Fruit fly (Drosophila melanogaster) whole organism, embryonic: Measurements from ENCODE around the gene Rpn11.

Source experiments
- ATbp ChIP-seq: fragments of 200-800 bp; sonication (Bioruptor generic); optimal IDR thresholded peaks from 2 replicates; lab custom pipeline; 2017; ENCODE audit warnings: missing biosample characterization, mild to moderate bottlenecking, missing genetic modification characterization, missing genetic modification reagents
- Bgb ChIP-seq: fragments of 200-800 bp; sonication (Bioruptor generic); IDR thresholded peaks from 2 replicates; pipeline ENCODE4 v1.3.6; 2022; ENCODE audit warnings: missing biosample characterization, missing genetic modification characterization; ENCODE audit not compliant: partially characterized antibody
- CG10431 ChIP-seq: fragments of 200-800 bp; sonication (Bioruptor generic); optimal IDR thresholded peaks from 3 replicates; lab custom pipeline; 2018; ENCODE audit warnings: missing biosample characterization, mild to moderate bottlenecking, missing genetic modification characterization
- CG10959 ChIP-seq: fragments of 200-800 bp; sonication (Bioruptor generic); IDR thresholded peaks from 2 replicates; pipeline ENCODE4 v1.3.6; 2022; ENCODE audit warnings: missing biosample characterization, missing genetic modification characterization
- CG11085 ChIP-seq: fragments of 200-800 bp; sonication (Bioruptor generic); IDR thresholded peaks from 2 replicates; pipeline ENCODE4 v1.3.6; 2022; ENCODE audit warnings: missing biosample characterization, missing genetic modification characterization
- CG11247 ChIP-seq: fragments of 200-800 bp; sonication (Bioruptor generic); IDR thresholded peaks from 2 replicates; pipeline ENCODE4 v1.3.6; 2022; ENCODE audit warnings: missing biosample characterization, missing genetic modification characterization
- CG12744 ChIP-seq: fragments of 200-800 bp; sonication (Bioruptor generic); optimal IDR thresholded peaks from 2 replicates; lab custom pipeline; 2016; ENCODE audit warnings: missing biosample characterization, missing genetic modification characterization
- CG15269 ChIP-seq: fragments of 200-800 bp; sonication (Bioruptor generic); optimal IDR thresholded peaks from 2 replicates; lab custom pipeline; 2018; ENCODE audit warnings: missing biosample characterization, mild to moderate bottlenecking, missing genetic modification characterization, moderate library complexity
- CG15479 ChIP-seq: fragments of 200-800 bp; sonication (Bioruptor generic); optimal IDR thresholded peaks from 3 replicates; lab custom pipeline; 2019; ENCODE audit warnings: missing biosample characterization, mild to moderate bottlenecking, missing genetic modification characterization, moderate library complexity
- CG17361 ChIP-seq: fragments of 200-800 bp; sonication (Bioruptor generic); IDR thresholded peaks from 3 replicates; pipeline ENCODE4 v1.3.6; 2022; ENCODE audit warnings: missing biosample characterization, missing genetic modification characterization
- CG17385 ChIP-seq: fragments of 200-800 bp; sonication (Bioruptor generic); optimal IDR thresholded peaks from 3 replicates; lab custom pipeline; 2018; ENCODE audit warnings: missing biosample characterization, mild to moderate bottlenecking, missing genetic modification characterization
- CG18599 ChIP-seq: fragments of 200-800 bp; sonication (Bioruptor generic); optimal IDR thresholded peaks from 3 replicates; lab custom pipeline; 2017; ENCODE audit warnings: missing biosample characterization, missing genetic modification characterization, mild to moderate bottlenecking, moderate library complexity, missing genetic modification reagents
- CG2116 ChIP-seq: fragments of 200-800 bp; sonication (Bioruptor generic); optimal IDR thresholded peaks from 3 replicates; lab custom pipeline; 2018; ENCODE audit warnings: missing biosample characterization, mild to moderate bottlenecking, missing genetic modification characterization
- CG2678 ChIP-seq: fragments of 200-800 bp; sonication (Bioruptor generic); optimal IDR thresholded peaks from 3 replicates; lab custom pipeline; 2019; ENCODE audit warnings: missing biosample characterization, mild to moderate bottlenecking, missing genetic modification characterization, moderate library complexity
- CG31365 ChIP-seq: fragments of 200-800 bp; sonication (Bioruptor generic); optimal IDR thresholded peaks from 2 replicates; lab custom pipeline; 2018; ENCODE audit warnings: missing biosample characterization, mild to moderate bottlenecking, missing genetic modification characterization
- CG34224 ChIP-seq: fragments of 200-800 bp; sonication (Bioruptor generic); IDR thresholded peaks from 3 replicates; pipeline ENCODE4 v1.3.6; 2022; ENCODE audit warnings: missing biosample characterization, missing genetic modification characterization; ENCODE audit not compliant: partially characterized antibody
- CG34376 ChIP-seq: fragments of 200-800 bp; sonication (Bioruptor generic); optimal IDR thresholded peaks from 2 replicates; lab custom pipeline; 2018; ENCODE audit warnings: missing biosample characterization, mild to moderate bottlenecking, missing genetic modification characterization
- CG6689 ChIP-seq: fragments of 200-800 bp; sonication (Bioruptor generic); IDR thresholded peaks from 2 replicates; pipeline ENCODE4 v1.3.6; 2022; ENCODE audit warnings: missing biosample characterization, missing genetic modification characterization
- CG7745 ChIP-seq: fragments of 200-800 bp; sonication (Bioruptor generic); optimal IDR thresholded peaks from 2 replicates; lab custom pipeline; 2018; ENCODE audit warnings: missing biosample characterization, mild to moderate bottlenecking, missing genetic modification characterization, moderate library complexity
- CG7987 ChIP-seq: fragments of 200-800 bp; sonication (Bioruptor generic); optimal IDR thresholded peaks from 2 replicates; lab custom pipeline; 2018; ENCODE audit warnings: missing biosample characterization, mild to moderate bottlenecking, missing genetic modification characterization, moderate library complexity
- CG8089 ChIP-seq: fragments of 200-800 bp; sonication (Bioruptor generic); optimal IDR thresholded peaks from 3 replicates; lab custom pipeline; 2016; ENCODE audit warnings: missing biosample characterization, missing genetic modification characterization
- CG9727 ChIP-seq: fragments of 200-800 bp; sonication (Bioruptor generic); optimal IDR thresholded peaks from 3 replicates; lab custom pipeline; 2017; ENCODE audit warnings: missing biosample characterization, mild to moderate bottlenecking, missing genetic modification characterization
- CrebB ChIP-seq: fragments of 200-800 bp; sonication (Bioruptor generic); optimal IDR thresholded peaks from 3 replicates; lab custom pipeline; 2018; ENCODE audit warnings: missing biosample characterization, mild to moderate bottlenecking, missing genetic modification characterization
- Deaf1 ChIP-seq: fragments of 200-800 bp; optimal IDR thresholded peaks from 3 replicates; lab custom pipeline; 2019; ENCODE audit warnings: missing biosample characterization, mild to moderate bottlenecking, missing genetic modification characterization, moderate library complexity
- HHEX ChIP-seq: fragments of 200-800 bp; sonication (Bioruptor generic); optimal IDR thresholded peaks from 3 replicates; lab custom pipeline; 2017; ENCODE audit warnings: missing biosample characterization, mild to moderate bottlenecking, missing genetic modification characterization, missing genetic modification reagents
- HLHmδ ChIP-seq: fragments of 200-800 bp; sonication (Bioruptor generic); optimal IDR thresholded peaks from 2 replicates; lab custom pipeline; 2018; ENCODE audit warnings: missing biosample characterization, mild to moderate bottlenecking, missing genetic modification characterization, moderate library complexity
- Hr51 ChIP-seq, 2 experiments: fragments of 200-800 bp; sonication (Bioruptor generic); optimal IDR thresholded peaks; 2 replicates in 1 of 2; 3 replicates in 1 of 2; lab custom pipeline; 2016 to 2018; ENCODE audit warnings: missing biosample characterization in 2 of 2, missing genetic modification characterization in 2 of 2, mild to moderate bottlenecking in 1 of 2, moderate library complexity in 1 of 2
- Lim3 ChIP-seq: fragments of 200-800 bp; sonication (Bioruptor generic); IDR thresholded peaks from 2 replicates; pipeline ENCODE4 v1.3.6; 2022; ENCODE audit warnings: missing biosample characterization, missing genetic modification characterization
- MESR4 ChIP-seq: fragments of 200-800 bp; sonication (Bioruptor generic); optimal IDR thresholded peaks from 2 replicates; lab custom pipeline; 2018; ENCODE audit warnings: missing biosample characterization, mild to moderate bottlenecking, missing genetic modification characterization, moderate library complexity
- Meics ChIP-seq: fragments of 200-800 bp; sonication (Bioruptor generic); optimal IDR thresholded peaks from 2 replicates; lab custom pipeline; 2017; ENCODE audit warnings: missing biosample characterization, mild to moderate bottlenecking, missing genetic modification characterization
- Rfx ChIP-seq: fragments of 200-800 bp; sonication (Bioruptor generic); IDR thresholded peaks from 2 replicates; pipeline ENCODE4 v1.3.6; 2022; ENCODE audit warnings: missing biosample characterization, missing genetic modification characterization
- Trl ChIP-seq, 3 experiments: fragments of >200 bp in 2 of 3; fragments of 200-800 bp in 1 of 3; sonication (Bioruptor generic) in 1 of 3; optimal IDR thresholded peaks; 2 replicates in 1 of 3; 3 replicates in 2 of 3; lab custom pipeline; 2016 to 2017; ENCODE audit warnings: missing biosample characterization in 1 of 3, missing genetic modification characterization in 1 of 3
- az2 ChIP-seq: fragments of 200-800 bp; sonication (Bioruptor generic); optimal IDR thresholded peaks from 3 replicates; lab custom pipeline; 2016; ENCODE audit warnings: missing biosample characterization, missing genetic modification characterization
- dmrt99B ChIP-seq: fragments of 200-800 bp; sonication (Bioruptor generic); optimal IDR thresholded peaks from 2 replicates; lab custom pipeline; 2018; ENCODE audit warnings: missing biosample characterization, mild to moderate bottlenecking, missing genetic modification characterization, moderate library complexity
- fd102C ChIP-seq: fragments of 200-800 bp; sonication (Bioruptor generic); optimal IDR thresholded peaks from 2 replicates; lab custom pipeline; 2018; ENCODE audit warnings: missing biosample characterization, mild to moderate bottlenecking, missing genetic modification characterization, moderate library complexity
- kni ChIP-seq: fragments of 200-800 bp; sonication (Bioruptor generic); optimal IDR thresholded peaks from 3 replicates; lab custom pipeline; 2017; ENCODE audit warnings: mild to moderate bottlenecking, missing biosample characterization, missing genetic modification reagents, missing genetic modification characterization
- lab ChIP-seq: fragments of 200-800 bp; sonication (Bioruptor generic); optimal IDR thresholded peaks from 3 replicates; lab custom pipeline; 2017; ENCODE audit warnings: missing biosample characterization, missing genetic modification characterization, mild to moderate bottlenecking, moderate library complexity, missing genetic modification reagents
- luna ChIP-seq: fragments of 200-800 bp; sonication (Bioruptor generic); optimal IDR thresholded peaks from 2 replicates; lab custom pipeline; 2016; ENCODE audit warnings: missing biosample characterization, missing genetic modification characterization
- mirr ChIP-seq: fragments of 200-800 bp; sonication (Bioruptor generic); optimal IDR thresholded peaks from 3 replicates; lab custom pipeline; 2018; ENCODE audit warnings: missing biosample characterization, mild to moderate bottlenecking, missing genetic modification characterization
- nerfin-1 ChIP-seq: fragments of 200-800 bp; sonication (Bioruptor generic); optimal IDR thresholded peaks from 3 replicates; lab custom pipeline; 2019; ENCODE audit warnings: missing biosample characterization, mild to moderate bottlenecking, missing genetic modification characterization, moderate library complexity
- nom ChIP-seq: fragments of 200-800 bp; sonication (Bioruptor generic); optimal IDR thresholded peaks from 2 replicates; lab custom pipeline; 2017; ENCODE audit warnings: missing biosample characterization, missing genetic modification characterization, mild to moderate bottlenecking, moderate library complexity, missing genetic modification reagents
- otp ChIP-seq: fragments of 200-800 bp; sonication (Bioruptor generic); IDR thresholded peaks from 3 replicates; pipeline ENCODE4, ENCODE4 v1.3.6; 2022; ENCODE audit warnings: missing biosample characterization, missing genetic modification characterization
- schlank ChIP-seq: fragments of 200-800 bp; sonication (Bioruptor generic); optimal IDR thresholded peaks from 2 replicates; lab custom pipeline; 2018; ENCODE audit warnings: missing biosample characterization, mild to moderate bottlenecking, missing genetic modification characterization
- sim ChIP-seq: fragments of 200-800 bp; sonication (Bioruptor generic); IDR thresholded peaks from 2 replicates; pipeline ENCODE4 v1.3.6; 2022; ENCODE audit warnings: missing biosample characterization, missing genetic modification characterization
- sisA ChIP-seq: fragments of 200-800 bp; sonication (Bioruptor generic); IDR thresholded peaks from 2 replicates; pipeline ENCODE4 v1.3.6; 2022; ENCODE audit warnings: missing biosample characterization, missing genetic modification characterization
- sob ChIP-seq: fragments of 200-800 bp; sonication (Bioruptor generic); IDR thresholded peaks from 2 replicates; pipeline ENCODE4 v1.3.6; 2022; ENCODE audit warnings: missing biosample characterization, missing genetic modification characterization
- stc ChIP-seq: fragments of 200-800 bp; sonication (Bioruptor generic); IDR thresholded peaks from 2 replicates; pipeline ENCODE4 v1.3.6; 2022; ENCODE audit warnings: missing biosample characterization, missing genetic modification characterization
- vvl ChIP-seq: fragments of 200-800 bp; sonication (Bioruptor generic); IDR thresholded peaks from 2 replicates; pipeline ENCODE4 v1.3.6; 2022; ENCODE audit warnings: missing biosample characterization, missing genetic modification characterization
- zfh2 ChIP-seq: fragments of 200-800 bp; sonication (Bioruptor generic); optimal IDR thresholded peaks from 2 replicates; lab custom pipeline; 2016; ENCODE audit warnings: missing biosample characterization, missing genetic modification characterization

The Rpn11 gene

dm6 chr2L:5096761-5097160 lies 37.2 kb upstream of the Rpn11 start (continued):
- no peak for TF ChIP-seq CG11247 (GFP tag; lab: Robert Waterston, UW)
- peak; percentile 33; the same call in 1 of the 2 replicates for TF ChIP-seq vvl (GFP tag; lab: Robert Waterston, UW)
- no peak for TF ChIP-seq CG6689
- peak; percentile 91 for TF ChIP-seq CG34376
- TF ChIP-seq HLHmδ (GFP tag; lab: Kevin White, UChicago): peak; percentile 90
- peak; percentile 33 to 34 for TF ChIP-seq Trl (optimal IDR thresholded peaks at IDR 0.05; lab: Kevin White, UChicago)
- TF ChIP-seq Trl (GFP tag; optimal IDR thresholded peaks at IDR 0.05; lab: Kevin White, UChicago): peak; percentile 23
- 0 out of 3 replicates have a peak, but pooled peaks have one; percentile 34 for TF ChIP-seq otp (GFP tag; lab: Robert Waterston, UW)
- peak; percentile 69 for TF ChIP-seq Meics
- TF ChIP-seq CG9727: peak; percentile 9
- TF ChIP-seq Hr51 (GFP tag; optimal IDR thresholded peaks at IDR 0.05; lab: Kevin White, UChicago): no peak
- no peak for TF ChIP-seq zfh2 (GFP tag; lab: Kevin White, UChicago)
- no peak for TF ChIP-seq CG12744 (GFP tag; lab: Kevin White, UChicago)
- TF ChIP-seq CG15479: no peak
- peak; percentile 16 for TF ChIP-seq Deaf1
- no peak for TF ChIP-seq CG10959
- peak; percentile 6 for TF ChIP-seq dmrt99B (tag; lab: Kevin White, UChicago)
- peak; percentile 24 for TF ChIP-seq CG15269 (tag; lab: Kevin White, UChicago)
- TF ChIP-seq ATbp (GFP tag; lab: Kevin White, UChicago): peak; percentile 23
- TF ChIP-seq stc (GFP tag; lab: Robert Waterston, UW): 0 out of 2 replicates have a peak, but pooled peaks have one; percentile 29
- TF ChIP-seq kni (GFP tag; lab: Kevin White, UChicago): peak; percentile 51
- TF ChIP-seq Bgb (GFP tag; lab: Robert Waterston, UW): 0 out of 2 replicates have a peak, but pooled peaks have one; percentile 6
- TF ChIP-seq CG2678 (tag; lab: Kevin White, UChicago): peak; percentile 24
- peak; percentile 53 for TF ChIP-seq nerfin-1 (tag; lab: Kevin White, UChicago)
- no peak for TF ChIP-seq CG7745 (tag; lab: Kevin White, UChicago)
- TF ChIP-seq CG18599 (GFP tag; lab: Kevin White, UChicago): peak; percentile 81
- TF ChIP-seq sisA (GFP tag; lab: Robert Waterston, UW): 0 out of 2 replicates have a peak, but pooled peaks have one; percentile 18
- peak; percentile 52 for TF ChIP-seq CG10431 (GFP tag; lab: Kevin White, UChicago)
- TF ChIP-seq Lim3: no peak
- no peak for TF ChIP-seq CG11085 (GFP tag; lab: Robert Waterston, UW)
- TF ChIP-seq mirr: peak; percentile 75
- TF ChIP-seq CG34224 (GFP tag; lab: Robert Waterston, UW): no peak
- TF ChIP-seq lab (GFP tag; lab: Kevin White, UChicago): peak; percentile 84
- TF ChIP-seq nom (GFP tag; lab: Kevin White, UChicago): peak; percentile 55
- no peak for TF ChIP-seq CG17361 (GFP tag; lab: Robert Waterston, UW)
- no peak for TF ChIP-seq CG8089
- TF ChIP-seq CG17385: peak; percentile 36
- no peak for TF ChIP-seq CG2116 (GFP tag; lab: Kevin White, UChicago)
- peak; percentile 33 for TF ChIP-seq CrebB (tag; lab: Kevin White, UChicago)
- TF ChIP-seq HHEX (GFP tag; lab: Kevin White, UChicago): peak; percentile 58
- peak; percentile 65 for TF ChIP-seq schlank (tag; lab: Kevin White, UChicago)
- TF ChIP-seq CG7987 (GFP tag; lab: Kevin White, UChicago): peak; percentile 68
- no peak for TF ChIP-seq az2
- peak; percentile 69 for TF ChIP-seq CG31365 (tag; lab: Kevin White, UChicago)
- no peak for TF ChIP-seq MESR4 (GFP tag; lab: Kevin White, UChicago)
- no peak for TF ChIP-seq fd102C (GFP tag; lab: Kevin White, UChicago)
- TF ChIP-seq sob (GFP tag; lab: Robert Waterston, UW): 0 out of 2 replicates have a peak, but pooled peaks have one; percentile 27
- peak; percentile 55; the same call in 1 of the 2 replicates for TF ChIP-seq sim
- 0 out of 2 replicates have a peak, but pooled peaks have one; percentile 29 for TF ChIP-seq Rfx
- TF ChIP-seq luna: no peak
